Worm (Caenorhabditis elegans): ENCODE data around the gene D2024.18.
A peak's percentile ranks its signal among the peaks of the same experiment; 100 is the strongest.

The D2024.18 gene

ce11 chrIV:7230935-7231334 lies 19.3 kb upstream of the D2024.18 start, which contains the start of gene D2024.4:
TSS of gene D2024.4 (plus strand) at chrIV:7231235.
- no peak for TF ChIP-seq lim-6 (tag; optimal IDR thresholded peaks at IDR 0.05)
- no peak for TF ChIP-seq syd-9 (tag; optimal IDR thresholded peaks at IDR 0.05)
- no peak for TF ChIP-seq C38D4.7 (GFP tag; optimal IDR thresholded peaks at IDR 0.05)
- no peak for TF ChIP-seq ref-2 (tag; optimal IDR thresholded peaks at IDR 0.05)
- TF ChIP-seq unc-55 (GFP tag; optimal IDR thresholded peaks at IDR 0.05) = no peak
- TF ChIP-seq sox-2 (GFP tag; IDR thresholded peaks at IDR 0.05) = no peak
- no peak for TF ChIP-seq odd-2 (tag; optimal IDR thresholded peaks at IDR 0.05)
- TF ChIP-seq pros-1 (tag; optimal IDR thresholded peaks at IDR 0.05) = no peak
- TF ChIP-seq pax-1 (tag; optimal IDR thresholded peaks at IDR 0.05) = no peak
- TF ChIP-seq ceh-31 (tag; optimal IDR thresholded peaks at IDR 0.05) = no peak
- no peak for TF ChIP-seq hlh-30 (tag; optimal IDR thresholded peaks at IDR 0.05; ENCODE audit: insufficient read depth)
- no peak for TF ChIP-seq che-1 (tag; optimal IDR thresholded peaks at IDR 0.05)
- no peak for TF ChIP-seq ceh-30 (tag; optimal IDR thresholded peaks at IDR 0.05)

- TF ChIP-seq ceh-2 (tag; optimal IDR thresholded peaks at IDR 0.05) = no peak
- TF ChIP-seq fkh-6 (tag; optimal IDR thresholded peaks at IDR 0.05) = no peak
- TF ChIP-seq unc-3 (GFP tag; conservative IDR thresholded peaks at IDR 0.05) = no peak
- TF ChIP-seq unc-3 (tag; optimal IDR thresholded peaks at IDR 0.05) = no peak
These were observed 16.7 kb upstream of the D2024.18 start for ce11 chrIV:7233566-7234014.

ce11 chrIV:7234623-7235022 lies 15.6 kb upstream of the D2024.18 start:
- TF ChIP-seq rnt-1 (tag; optimal IDR thresholded peaks at IDR 0.05) (no peak), sox-2 (GFP tag; IDR thresholded peaks at IDR 0.05) (no peak), ceh-18 (tag; optimal IDR thresholded peaks at IDR 0.05) (no peak), nfya-1 (tag; optimal IDR thresholded peaks at IDR 0.05) (no peak), pax-1 (tag; optimal IDR thresholded peaks at IDR 0.05) (no peak), C08G9.2 (tag; optimal IDR thresholded peaks at IDR 0.05) (no peak), mec-3 (tag; optimal IDR thresholded peaks at IDR 0.05; ENCODE audit: borderline replicate concordance) (no peak), K02D7.2 (tag; optimal IDR thresholded peaks at IDR 0.05) (no peak), Y22D7AL.16 (tag; optimal IDR thresholded peaks at IDR 0.05) (no peak), syd-9 (tag; optimal IDR thresholded peaks at IDR 0.05) (no peak), nhr-232 (tag; optimal IDR thresholded peaks at IDR 0.05) (no peak), ztf-16 (tag; optimal IDR thresholded peaks at IDR 0.05) (no peak), ceh-9 (tag; optimal IDR thresholded peaks at IDR 0.05) (no peak), pat-9 (tag; optimal IDR thresholded peaks at IDR 0.05) (no peak), tbx-7 (tag; optimal IDR thresholded peaks at IDR 0.05) (no peak), unc-3 (GFP tag; conservative IDR thresholded peaks at IDR 0.05) (no peak), unc-3 (tag; optimal IDR thresholded peaks at IDR 0.05) (no peak), fkh-10 (GFP tag; optimal IDR thresholded peaks at IDR 0.05) (no peak)

ce11 chrIV:7235382-7235917 lies 14.8 kb upstream of the D2024.18 start:
- TF ChIP-seq fax-1 (tag; optimal IDR thresholded peaks at IDR 0.05) (no peak), hlh-13 (GFP tag; optimal IDR thresholded peaks at IDR 0.05) (no peak), lin-11 (tag; optimal IDR thresholded peaks at IDR 0.05) (no peak), sdc-2 (tag; optimal IDR thresholded peaks at IDR 0.05) (peak; percentile 47), ceh-14 (tag; optimal IDR thresholded peaks at IDR 0.05) (peak; percentile 50), eyg-1 (tag; optimal IDR thresholded peaks at IDR 0.05) (peak; percentile 24), ceh-6 (GFP tag; optimal IDR thresholded peaks at IDR 0.05) (no peak), unc-42 (tag; optimal IDR thresholded peaks at IDR 0.05) (peak; percentile 51), fkh-6 (tag; optimal IDR thresholded peaks at IDR 0.05) (peak; percentile 50), unc-3 (GFP tag; conservative IDR thresholded peaks at IDR 0.05) (no peak), unc-3 (tag; optimal IDR thresholded peaks at IDR 0.05) (no peak), syd-9 (tag; optimal IDR thresholded peaks at IDR 0.05) (peak; percentile 39), ceh-30 (tag; optimal IDR thresholded peaks at IDR 0.05) (peak; percentile 28), pag-3 (tag; optimal IDR thresholded peaks at IDR 0.05; ENCODE audit: borderline replicate concordance) (no peak), ceh-19 (GFP tag; optimal IDR thresholded peaks at IDR 0.05) (peak; percentile 43), ref-2 (tag; optimal IDR thresholded peaks at IDR 0.05) (peak; percentile 45), ceh-2 (tag; optimal IDR thresholded peaks at IDR 0.05) (peak; percentile 9), dmd-4 (tag; optimal IDR thresholded peaks at IDR 0.05; ENCODE audit: borderline replicate concordance) (peak; percentile 67), che-1 (tag; optimal IDR thresholded peaks at IDR 0.05) (no peak), unc-55 (GFP tag; optimal IDR thresholded peaks at IDR 0.05) (peak; percentile 52), tbx-2 (tag; optimal IDR thresholded peaks at IDR 0.05) (peak; percentile 70), fkh-10 (GFP tag; optimal IDR thresholded peaks at IDR 0.05) (no peak), hlh-6 (tag; optimal IDR thresholded peaks at IDR 0.05) (peak; percentile 27), elt-2 (tag; optimal IDR thresholded peaks at IDR 0.05) (peak; percentile 96), tbx-7 (tag; optimal IDR thresholded peaks at IDR 0.05) (peak; percentile 6), F13H6.1 (tag; optimal IDR thresholded peaks at IDR 0.05) (peak; percentile 52), ceh-18 (tag; optimal IDR thresholded peaks at IDR 0.05) (peak; percentile 75)

Data from whole organism, late embryonic.